Fruit fly (Drosophila melanogaster): ENCODE data around the gene sba.

Gene sba

dm6 chr3R:23876699-23877098 is 46.1 kb downstream of the sba start (continued):
- TF ChIP-seq so (GFP tag; IDR thresholded peaks at IDR 0.05): 0 out of 3 replicates have a peak, but pooled peaks have one; percentile 28
- no peak for TF ChIP-seq CG10209 (GFP tag; optimal IDR thresholded peaks at IDR 0.05)
- no peak for TF ChIP-seq zen (tag; optimal IDR thresholded peaks at IDR 0.05)
- no peak for TF ChIP-seq Chrac-16 (GFP tag; optimal IDR thresholded peaks at IDR 0.05)
- no peak for TF ChIP-seq CG18476 (GFP tag; optimal IDR thresholded peaks at IDR 0.05)
- TF ChIP-seq Nf-YB (GFP tag; optimal IDR thresholded peaks at IDR 0.05): no peak
- peak; percentile 26; the same call in 1 of the 2 replicates for TF ChIP-seq CG11696 (GFP tag; IDR thresholded peaks at IDR 0.05)
- no peak for TF ChIP-seq CG18619 (GFP tag; optimal IDR thresholded peaks at IDR 0.05)

dm6 chr3R:23874752-23875151 is 48.0 kb downstream of the sba start:
- TF ChIP-seq zen (tag; optimal IDR thresholded peaks at IDR 0.05) (no peak), Hr78 (GFP tag; optimal IDR thresholded peaks at IDR 0.05) (peak in 1 of 2 experiments; percentile 70), repo (GFP tag; optimal IDR thresholded peaks at IDR 0.05) (no peak), br (optimal IDR thresholded peaks at IDR 0.05) (no peak), stc (GFP tag; IDR thresholded peaks at IDR 0.05) (no peak)

dm6 chr3R:23874198-23874597 is 48.6 kb downstream of the sba start:
- TF ChIP-seq lab (GFP tag; optimal IDR thresholded peaks at IDR 0.05) (no peak), ewg (GFP tag; optimal IDR thresholded peaks at IDR 0.05) (no peak), Oli (tag; optimal IDR thresholded peaks at IDR 0.05) (peak; percentile 18), CG9727 (GFP tag; optimal IDR thresholded peaks at IDR 0.05) (peak; percentile 2), Drgx (GFP tag; IDR thresholded peaks at IDR 0.05) (peak; percentile 83), Xrp1 (GFP tag; IDR thresholded peaks at IDR 0.05) (peak; percentile 34; the same call in 1 of the 2 replicates), sisA (GFP tag; IDR thresholded peaks at IDR 0.05) (0 out of 2 replicates have a peak, but pooled peaks have one; percentile 35), Ets65A (GFP tag) (peak; percentile 74), Blimp-1 (GFP tag; optimal IDR thresholded peaks at IDR 0.05) (peak; percentile 28), bsh (GFP tag; optimal IDR thresholded peaks at IDR 0.05) (peak; percentile 11 to 45), CG18262 (tag; optimal IDR thresholded peaks at IDR 0.05) (peak; percentile 17), Med (GFP tag) (peak; percentile 76), CG2712 (tag; optimal IDR thresholded peaks at IDR 0.05) (peak; percentile 31), Hr51 (GFP tag; optimal IDR thresholded peaks at IDR 0.05) (peak in 1 of 2 experiments; percentile 15), dmrt99B (tag; optimal IDR thresholded peaks at IDR 0.05) (peak; percentile 31), CG10979 (tag; optimal IDR thresholded peaks at IDR 0.05) (peak; percentile 28), Side (GFP tag; optimal IDR thresholded peaks at IDR 0.05) (no peak), Pdp1 (GFP tag; optimal IDR thresholded peaks at IDR 0.05) (peak in 1 of 2 experiments; percentile 0), unpg (GFP tag; optimal IDR thresholded peaks at IDR 0.05) (peak; percentile 8), CG1603 (tag; optimal IDR thresholded peaks at IDR 0.05) (peak; percentile 36), CG7839 (tag; optimal IDR thresholded peaks at IDR 0.05) (peak; percentile 24), Ssrp (tag; optimal IDR thresholded peaks at IDR 0.05) (peak; percentile 20), CG2678 (tag; optimal IDR thresholded peaks at IDR 0.05) (peak; percentile 27), fd96Cb (tag; optimal IDR thresholded peaks at IDR 0.05) (peak; percentile 21), CG12391 (tag; optimal IDR thresholded peaks at IDR 0.05) (peak; percentile 14), dmrt11E (tag; optimal IDR thresholded peaks at IDR 0.05) (peak; percentile 35), ken (GFP tag; IDR thresholded peaks at IDR 0.05) (0 out of 3 replicates have a peak, but pooled peaks have one; percentile 11), psq (GFP tag; optimal IDR thresholded peaks at IDR 0.05) (no peak), CG31441 (GFP tag; IDR thresholded peaks at IDR 0.05) (0 out of 2 replicates have a peak, but pooled peaks have one; percentile 12), MBD-R2 (GFP tag; IDR thresholded peaks at IDR 0.05) (no peak), CG1529 (GFP tag; optimal IDR thresholded peaks at IDR 0.05) (peak; percentile 2), sens (GFP tag) (peak; percentile 79), D (optimal IDR thresholded peaks at IDR 0.05) (no peak), D (GFP tag; optimal IDR thresholded peaks at IDR 0.05) (no peak), bab2 (GFP tag; optimal IDR thresholded peaks at IDR 0.05) (peak; percentile 28)

All from whole organism, embryonic.